Worm (Caenorhabditis elegans) whole organism, young adult: Measurements from ENCODE around the gene lin-36.

Experiments
- B0019.2 ChIP-seq: fragments of 200-800 bp; sonication (Bioruptor generic); conservative IDR thresholded peaks from 2 replicates; pipeline ENCODE4 v1.3.6; 2022; ENCODE audit warnings: missing genetic modification reagents, missing genetic modification characterization, missing compliant biosample characterization
- B0336.3 ChIP-seq: fragments of 200-800 bp; sonication (Bioruptor generic); IDR thresholded peaks from 2 replicates; pipeline ENCODE4 v1.3.6; 2022; ENCODE audit warnings: missing genetic modification characterization, missing compliant biosample characterization
- C06A6.2 ChIP-seq: fragments of 200-800 bp; sonication (Bioruptor generic); conservative IDR thresholded peaks from 2 replicates; pipeline ENCODE4 v1.3.6; 2022; ENCODE audit warnings: missing genetic modification characterization, missing compliant biosample characterization
- C17E4.6 ChIP-seq: fragments of 200-800 bp; sonication (Bioruptor generic); IDR thresholded peaks from 2 replicates; pipeline ENCODE4 v1.3.6; 2022; ENCODE audit warnings: missing genetic modification reagents, missing genetic modification characterization, missing compliant biosample characterization
- F10E7.11 ChIP-seq: sonication (generic microtip); optimal IDR thresholded peaks from 2 replicates; lab custom pipeline; 2017; ENCODE audit warnings: mild to moderate bottlenecking, missing genetic modification characterization, moderate library complexity, missing compliant biosample characterization
- F49E8.2 ChIP-seq: sonication (generic microtip); optimal IDR thresholded peaks from 3 replicates; lab custom pipeline; 2017; ENCODE audit warnings: missing genetic modification characterization, mild to moderate bottlenecking, missing compliant biosample characterization, antibody characterized with exemption, moderate library complexity; ENCODE audit not compliant: insufficient read depth
- K11D2.4 ChIP-seq: fragments of 200-800 bp; sonication (Bioruptor generic); IDR thresholded peaks from 2 replicates; pipeline ENCODE4 v1.3.6; 2022; ENCODE audit warnings: missing genetic modification reagents, missing genetic modification characterization, missing compliant biosample characterization
- K12H6.12 ChIP-seq: fragments of 200-800 bp; sonication (Bioruptor generic); optimal IDR thresholded peaks from 2 replicates; lab custom pipeline; 2018; ENCODE audit warnings: mild to moderate bottlenecking, missing genetic modification characterization, missing compliant biosample characterization
- Y53G8AR.9 ChIP-seq: fragments of 200-800 bp; sonication (Bioruptor generic); conservative IDR thresholded peaks from 2 replicates; pipeline ENCODE4 v1.3.6; 2022; ENCODE audit warnings: missing genetic modification reagents, missing genetic modification characterization, missing compliant biosample characterization
- ZK185.1 ChIP-seq: sonication (generic microtip); optimal IDR thresholded peaks from 2 replicates; lab custom pipeline; 2016; ENCODE audit warnings: mild to moderate bottlenecking, missing genetic modification characterization, missing compliant biosample characterization; ENCODE audit not compliant: poor library complexity, severe bottlenecking
- ama-1 ChIP-seq, 3 experiments: fragments of 150-350 bp in 1 of 3; sonication (generic microtip) in 2 of 3; optimal IDR thresholded peaks; 2 replicates each; lab custom pipeline; 2014 to 2018; ENCODE audit warnings: missing biosample characterization in 2 of 3, missing genetic modification characterization in 2 of 3, missing genetic modification reagents in 2 of 3
- aptf-2 ChIP-seq: fragments of 200-800 bp; sonication (Bioruptor generic); conservative IDR thresholded peaks from 2 replicates; pipeline ENCODE4 v1.3.6; 2022; ENCODE audit warnings: missing genetic modification reagents, missing genetic modification characterization, missing compliant biosample characterization
- athp-1 ChIP-seq: sonication (generic microtip); optimal IDR thresholded peaks from 2 replicates; lab custom pipeline; 2017; ENCODE audit warnings: mild to moderate bottlenecking, missing genetic modification characterization, missing compliant biosample characterization
- attf-3 ChIP-seq: fragments of 200-800 bp; sonication (Bioruptor generic); conservative IDR thresholded peaks from 2 replicates; pipeline ENCODE4 v1.3.6; 2022; ENCODE audit warnings: missing genetic modification reagents, missing genetic modification characterization, missing compliant biosample characterization
- bed-1 ChIP-seq: fragments of 200-800 bp; sonication (Bioruptor generic); IDR thresholded peaks from 2 replicates; pipeline ENCODE4 v1.3.6; 2022; ENCODE audit warnings: missing genetic modification reagents, missing genetic modification characterization, missing compliant biosample characterization
- ceh-27 ChIP-seq: fragments of 200-800 bp; sonication (Bioruptor generic); optimal IDR thresholded peaks from 2 replicates; lab custom pipeline; 2018; ENCODE audit warnings: mild to moderate bottlenecking, missing genetic modification characterization, moderate library complexity, missing compliant biosample characterization
- ceh-79 ChIP-seq: sonication (generic microtip); optimal IDR thresholded peaks from 2 replicates; lab custom pipeline; 2017; ENCODE audit warnings: mild to moderate bottlenecking, missing genetic modification characterization, missing compliant biosample characterization
- ceh-91 ChIP-seq: fragments of 200-800 bp; sonication (Bioruptor generic); IDR thresholded peaks from 2 replicates; pipeline ENCODE4 v1.3.6; 2022; ENCODE audit warnings: missing genetic modification reagents, missing genetic modification characterization, missing compliant biosample characterization
- dox-1 ChIP-seq: fragments of 200-800 bp; sonication (Bioruptor generic); IDR thresholded peaks from 2 replicates; pipeline ENCODE4 v1.3.6; 2022; ENCODE audit warnings: missing genetic modification reagents, missing genetic modification characterization, missing compliant biosample characterization
- dpl-1 ChIP-seq: fragments of 150-350 bp; optimal IDR thresholded peaks from 2 replicates; lab custom pipeline; 2014; ENCODE audit warnings: missing biosample characterization, missing genetic modification reagents, missing genetic modification characterization
- efl-1 ChIP-seq: fragments of 150-350 bp; optimal IDR thresholded peaks from 2 replicates; lab custom pipeline; 2014; ENCODE audit warnings: missing biosample characterization, missing genetic modification reagents, missing genetic modification characterization
- egl-44 ChIP-seq: fragments of 200-800 bp; sonication (Bioruptor generic); IDR thresholded peaks from 2 replicates; pipeline ENCODE4 v1.3.6; 2022; ENCODE audit warnings: missing genetic modification reagents, missing genetic modification characterization, missing compliant biosample characterization
- fkh-3 ChIP-seq: sonication (generic microtip); optimal IDR thresholded peaks from 2 replicates; lab custom pipeline; 2016; ENCODE audit warnings: mild to moderate bottlenecking, missing genetic modification characterization, missing compliant biosample characterization
- gei-17 ChIP-seq: fragments of 200-800 bp; sonication (Bioruptor generic); optimal IDR thresholded peaks from 2 replicates; lab custom pipeline; 2018; ENCODE audit warnings: mild to moderate bottlenecking, missing genetic modification characterization, missing compliant biosample characterization
- hlh-26 ChIP-seq: fragments of 200-800 bp; sonication (Bioruptor generic); conservative IDR thresholded peaks from 2 replicates; pipeline ENCODE4 v1.3.6; 2022; ENCODE audit warnings: missing genetic modification reagents, missing genetic modification characterization, missing compliant biosample characterization
- hsf-1 ChIP-seq: fragments of 200-800 bp; sonication (Bioruptor generic); IDR thresholded peaks from 2 replicates; pipeline ENCODE4 v1.3.6; 2022; ENCODE audit warnings: missing genetic modification reagents, missing genetic modification characterization, missing compliant biosample characterization
- lag-1 ChIP-seq: fragments of 200-800 bp; sonication (Bioruptor generic); IDR thresholded peaks from 2 replicates; pipeline ENCODE4 v1.3.6; 2022; ENCODE audit warnings: missing genetic modification reagents, missing genetic modification characterization, missing compliant biosample characterization
- lin-26 ChIP-seq: fragments of 200-800 bp; sonication (Bioruptor generic); IDR thresholded peaks from 2 replicates; pipeline ENCODE4 v1.3.6; 2022; ENCODE audit warnings: missing genetic modification reagents, missing genetic modification characterization, missing compliant biosample characterization
- lin-35 ChIP-seq, 3 experiments: fragments of 150-350 bp in 2 of 3; sonication (generic microtip) in 1 of 3; optimal IDR thresholded peaks; 2 replicates each; lab custom pipeline; 2014 to 2018; ENCODE audit warnings: missing biosample characterization in 3 of 3, missing genetic modification characterization in 3 of 3, missing genetic modification reagents in 3 of 3
- lin-40 ChIP-seq: sonication (generic microtip); optimal IDR thresholded peaks from 2 replicates; lab custom pipeline; 2016; ENCODE audit warnings: missing genetic modification characterization, mild to moderate bottlenecking, missing compliant biosample characterization, missing genotype, missing genetic modification reagents
- lsl-1 ChIP-seq: fragments of 200-800 bp; sonication (Bioruptor generic); optimal IDR thresholded peaks from 2 replicates; lab custom pipeline; 2018; ENCODE audit warnings: mild to moderate bottlenecking, missing genetic modification characterization, moderate library complexity, missing compliant biosample characterization
- lsy-27 ChIP-seq: sonication (generic microtip); optimal IDR thresholded peaks from 2 replicates; lab custom pipeline; 2017; ENCODE audit warnings: missing genetic modification characterization, mild to moderate bottlenecking, missing compliant biosample characterization, antibody characterized with exemption, missing genotype, borderline replicate concordance; ENCODE audit not compliant: insufficient read depth
- madf-8 ChIP-seq: fragments of 200-800 bp; sonication (Bioruptor generic); conservative IDR thresholded peaks from 2 replicates; pipeline ENCODE4 v1.3.6; 2022; ENCODE audit warnings: missing genetic modification reagents, missing genetic modification characterization, missing compliant biosample characterization
- mcd-1 ChIP-seq: fragments of 200-800 bp; sonication (Bioruptor generic); IDR thresholded peaks from 2 replicates; pipeline ENCODE4 v1.3.6; 2022; ENCODE audit warnings: missing genetic modification reagents, missing genetic modification characterization, missing compliant biosample characterization
- mes-4 ChIP-seq: sonication (generic microtip); optimal IDR thresholded peaks from 2 replicates; lab custom pipeline; 2016; ENCODE audit warnings: missing genotype, missing genetic modification characterization, missing compliant biosample characterization
- nhr-179 ChIP-seq: sonication (generic microtip); optimal IDR thresholded peaks from 2 replicates; lab custom pipeline; 2016; ENCODE audit warnings: mild to moderate bottlenecking, missing genetic modification characterization, missing compliant biosample characterization
- pha-4 ChIP-seq: fragments of 150-350 bp; sonication (generic microtip); optimal IDR thresholded peaks from 2 replicates; lab custom pipeline; 2014; ENCODE audit warnings: missing biosample characterization, missing genetic modification reagents, missing genetic modification characterization
- sdz-38 ChIP-seq: sonication (generic microtip); optimal IDR thresholded peaks from 2 replicates; lab custom pipeline; 2016; ENCODE audit warnings: missing genotype, missing genetic modification characterization, missing compliant biosample characterization
- snpc-1.1 ChIP-seq: sonication (generic microtip); optimal IDR thresholded peaks from 2 replicates; lab custom pipeline; 2017; ENCODE audit warnings: missing genetic modification characterization, mild to moderate bottlenecking, missing compliant biosample characterization, antibody characterized with exemption, moderate library complexity, missing genotype, missing genetic modification reagents; ENCODE audit not compliant: insufficient read depth
- somi-1 ChIP-seq: fragments of 200-800 bp; sonication (Bioruptor generic); optimal IDR thresholded peaks from 2 replicates; lab custom pipeline; 2018; ENCODE audit warnings: mild to moderate bottlenecking, missing genetic modification characterization, missing compliant biosample characterization
- tlf-1 ChIP-seq: fragments of 200-800 bp; sonication (Bioruptor generic); optimal IDR thresholded peaks from 2 replicates; lab custom pipeline; 2018; ENCODE audit warnings: mild to moderate bottlenecking, missing genetic modification characterization, missing compliant biosample characterization
- unc-62 ChIP-seq: fragments of 150-350 bp; optimal IDR thresholded peaks from 2 replicates; lab custom pipeline; 2014; ENCODE audit warnings: missing biosample characterization, missing genetic modification reagents, missing genetic modification characterization
- zfh-2 ChIP-seq: fragments of 200-800 bp; sonication (Bioruptor generic); conservative IDR thresholded peaks from 2 replicates; pipeline ENCODE4 v1.3.6; 2022; ENCODE audit warnings: missing genetic modification reagents, missing genetic modification characterization, missing compliant biosample characterization
- ztf-22 ChIP-seq: fragments of 200-800 bp; sonication (Bioruptor generic); optimal IDR thresholded peaks from 2 replicates; lab custom pipeline; 2018; ENCODE audit warnings: mild to moderate bottlenecking, missing genetic modification characterization, moderate library complexity, missing compliant biosample characterization
- ztf-26 ChIP-seq: sonication (generic microtip); optimal IDR thresholded peaks from 2 replicates; lab custom pipeline; 2017; ENCODE audit warnings: missing genetic modification characterization, missing compliant biosample characterization
- ztf-28 ChIP-seq: fragments of 200-800 bp; sonication (Bioruptor generic); IDR thresholded peaks from 2 replicates; pipeline ENCODE4 v1.3.6; 2022; ENCODE audit warnings: missing genetic modification reagents, missing genetic modification characterization, missing compliant biosample characterization
- ztf-3 ChIP-seq: fragments of 200-800 bp; sonication (Bioruptor generic); optimal IDR thresholded peaks from 2 replicates; lab custom pipeline; 2018; ENCODE audit warnings: mild to moderate bottlenecking, missing genetic modification characterization, missing compliant biosample characterization
- ztf-6 ChIP-seq: fragments of 200-800 bp; sonication (Bioruptor generic); IDR thresholded peaks from 2 replicates; pipeline ENCODE4 v1.3.6; 2022; ENCODE audit warnings: missing genetic modification reagents, missing genetic modification characterization, missing compliant biosample characterization

lin-36 gene

ce11 chrIII:8020823-8021332 lies at the start of gene lin-36 (continued):
- 0 out of 2 replicates have a peak, but pooled peaks have one; percentile 8 for TF ChIP-seq C17E4.6 (GFP tag; lab: Robert Waterston, UW)
- no peak for TF ChIP-seq ama-1 (optimal IDR thresholded peaks at IDR 0.05; lab: Kevin White, UChicago)
- no peak for TF ChIP-seq ama-1 (GFP tag; optimal IDR thresholded peaks at IDR 0.05; lab: Kevin White, UChicago)
- 0 out of 2 replicates have a peak, but pooled peaks have one; percentile 21 for TF ChIP-seq B0336.3 (GFP tag; lab: Robert Waterston, UW)
- TF ChIP-seq gei-17 (GFP tag; lab: Kevin White, UChicago): no peak
- TF ChIP-seq mcd-1: peak; percentile 68
- TF ChIP-seq madf-8: no peak; the same call in 1 of the 2 replicates
- no peak for TF ChIP-seq nhr-179
- TF ChIP-seq unc-62 (GFP tag; lab: Kevin White, UChicago): no peak
- no peak for TF ChIP-seq ceh-79 (tag; lab: Kevin White, UChicago)
- TF ChIP-seq F49E8.2: no peak
- no peak for TF ChIP-seq aptf-2 (GFP tag; lab: Robert Waterston, UW)
- TF ChIP-seq athp-1 (tag; lab: Kevin White, UChicago): no peak
- TF ChIP-seq tlf-1 (GFP tag; lab: Kevin White, UChicago): no peak
- no peak for TF ChIP-seq somi-1
- no peak for TF ChIP-seq C06A6.2 (GFP tag; lab: Robert Waterston, UW)
- no peak for TF ChIP-seq hlh-26 (GFP tag; lab: Robert Waterston, UW)
- TF ChIP-seq lsl-1: peak; percentile 29
- no peak for TF ChIP-seq B0019.2
- no peak for TF ChIP-seq ztf-26 (tag; lab: Kevin White, UChicago)
- no peak for TF ChIP-seq lsy-27 (tag; lab: Kevin White, UChicago)
- no peak for TF ChIP-seq lin-26 (GFP tag; lab: Robert Waterston, UW)
- peak; percentile 78 for TF ChIP-seq dox-1 (GFP tag; lab: Robert Waterston, UW)
- no peak for TF ChIP-seq egl-44 (GFP tag; lab: Robert Waterston, UW)
- peak; percentile 61 for TF ChIP-seq dpl-1 (GFP tag; lab: Kevin White, UChicago)
- TF ChIP-seq F10E7.11 (tag; lab: Kevin White, UChicago): no peak
- TF ChIP-seq fkh-3 (tag; lab: Kevin White, UChicago): no peak
- TF ChIP-seq K12H6.12 (tag; lab: Kevin White, UChicago): peak; percentile 25
- TF ChIP-seq ztf-6: no peak
- TF ChIP-seq ztf-22 (GFP tag; lab: Kevin White, UChicago): no peak
- no peak for TF ChIP-seq Y53G8AR.9 (GFP tag; lab: Robert Waterston, UW)
- TF ChIP-seq zfh-2 (GFP tag; lab: Robert Waterston, UW): no peak
- TF ChIP-seq snpc-1.1 (tag; lab: Kevin White, UChicago): no peak
- TF ChIP-seq lag-1 (GFP tag; lab: Robert Waterston, UW): no peak
- TF ChIP-seq ztf-3 (GFP tag; lab: Kevin White, UChicago): no peak
- no peak for TF ChIP-seq lin-40 (tag; lab: Kevin White, UChicago)
- TF ChIP-seq sdz-38 (tag; lab: Kevin White, UChicago): no peak
- no peak for TF ChIP-seq bed-1 (GFP tag; lab: Robert Waterston, UW)
- no peak for TF ChIP-seq hsf-1
- peak; percentile 43 for TF ChIP-seq pha-4 (tag; lab: Kevin White, UChicago)
- TF ChIP-seq ceh-91: peak; percentile 28; the same call in 1 of the 2 replicates
- TF ChIP-seq ZK185.1 (tag; lab: Kevin White, UChicago): peak; percentile 24
- TF ChIP-seq ztf-28 (GFP tag; lab: Robert Waterston, UW): no peak
- TF ChIP-seq attf-3 (GFP tag; lab: Robert Waterston, UW): 0 out of 2 replicates have a peak, but pooled peaks have one; percentile 39
- TF ChIP-seq mes-4: no peak
- peak; percentile 73 for TF ChIP-seq ceh-27 (GFP tag; lab: Kevin White, UChicago)
- peak; percentile 14 for TF ChIP-seq efl-1 (GFP tag; lab: Kevin White, UChicago)
- no peak for TF ChIP-seq K11D2.4 (GFP tag; lab: Robert Waterston, UW)
- no peak for TF ChIP-seq lin-35 (GFP tag; optimal IDR thresholded peaks at IDR 0.05; lab: Kevin White, UChicago)
